Worm (Caenorhabditis elegans): ENCODE measurements around the gene ugt-60.

DNA sequence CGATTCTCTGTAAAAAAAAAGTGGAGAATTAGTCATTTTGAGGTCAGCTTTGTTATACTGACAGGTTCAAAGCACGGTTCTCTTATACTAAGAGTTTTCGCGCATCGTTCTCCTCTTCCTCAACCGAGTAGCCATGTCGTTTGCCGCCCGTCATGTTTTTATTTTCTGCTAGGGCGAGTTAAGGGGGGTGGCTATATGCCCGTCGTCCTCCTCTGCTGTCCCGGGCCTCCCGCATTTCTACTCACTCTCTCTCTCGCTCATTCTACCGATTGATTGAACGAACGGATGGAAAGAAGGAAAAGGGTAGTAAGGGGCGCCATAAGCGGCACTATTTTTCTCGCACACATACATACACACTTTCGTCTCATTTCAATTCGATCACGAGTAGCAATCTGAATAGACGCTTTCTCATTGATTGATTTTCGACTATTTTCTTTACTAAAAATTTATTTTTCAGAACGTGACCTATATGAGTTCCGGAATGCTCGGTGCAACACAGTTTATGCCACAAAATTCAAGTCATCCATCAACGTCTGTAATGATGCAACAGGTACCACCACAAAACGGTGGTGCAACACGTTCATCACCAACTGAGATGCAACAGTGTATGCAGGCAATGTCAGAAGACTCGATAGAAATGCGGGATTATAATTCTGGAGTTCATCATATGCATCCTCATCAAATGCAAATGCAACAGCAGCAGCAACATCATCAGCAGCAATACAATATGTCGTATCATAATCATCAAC, 26.5 kb upstream of the ugt-60 start:
- TF ChIP-seq cog-1 (tag; optimal IDR thresholded peaks at IDR 0.05): no peak
- no peak; the same call in 1 of the 2 replicates for TF ChIP-seq ref-1 (GFP tag; conservative IDR thresholded peaks at IDR 0.05)
- TF ChIP-seq med-1 (GFP tag; optimal IDR thresholded peaks at IDR 0.05; ENCODE audit: insufficient read depth): no peak
- TF ChIP-seq T22C8.4 (GFP tag; IDR thresholded peaks at IDR 0.05): no peak

Data from whole organism, midembryonic.